Worm (Caenorhabditis elegans) whole organism, young adult: ENCODE measurements around the gene F38B7.2.

Experiments used
- F23B12.7 ChIP-seq: sonication (generic microtip); optimal IDR thresholded peaks from 2 replicates; lab custom pipeline; 2017; ENCODE audit warnings: missing genetic modification characterization, mild to moderate bottlenecking, missing compliant biosample characterization, antibody characterized with exemption, moderate library complexity; ENCODE audit not compliant: insufficient read depth
- ama-1 ChIP-seq, 3 experiments: fragments of 150-350 bp in 1 of 3; sonication (generic microtip) in 2 of 3; optimal IDR thresholded peaks; 2 replicates each; lab custom pipeline; 2014 to 2018; ENCODE audit warnings: missing biosample characterization in 2 of 3, missing genetic modification characterization in 2 of 3, missing genetic modification reagents in 2 of 3
- ets-4 ChIP-seq: fragments of 200-800 bp; sonication (Bioruptor generic); optimal IDR thresholded peaks from 2 replicates; lab custom pipeline; 2018; ENCODE audit warnings: mild to moderate bottlenecking, missing genetic modification characterization, missing compliant biosample characterization
- lin-54 ChIP-seq: fragments of 200-800 bp; sonication (Bioruptor generic); optimal IDR thresholded peaks from 2 replicates; lab custom pipeline; 2018; ENCODE audit warnings: mild to moderate bottlenecking, missing genetic modification characterization, missing compliant biosample characterization
- sdz-38 ChIP-seq: sonication (generic microtip); optimal IDR thresholded peaks from 2 replicates; lab custom pipeline; 2016; ENCODE audit warnings: missing genotype, missing genetic modification characterization, missing compliant biosample characterization
- sea-2 ChIP-seq: fragments of 200-800 bp; sonication (Bioruptor generic); IDR thresholded peaks from 2 replicates; pipeline ENCODE4 v1.3.6; 2022; ENCODE audit warnings: missing genetic modification characterization, missing compliant biosample characterization
- unc-62 ChIP-seq: fragments of 150-350 bp; optimal IDR thresholded peaks from 2 replicates; lab custom pipeline; 2014; ENCODE audit warnings: missing biosample characterization, missing genetic modification reagents, missing genetic modification characterization
- zfh-2 ChIP-seq: fragments of 200-800 bp; sonication (Bioruptor generic); conservative IDR thresholded peaks from 2 replicates; pipeline ENCODE4 v1.3.6; 2022; ENCODE audit warnings: missing genetic modification reagents, missing genetic modification characterization, missing compliant biosample characterization

DNA sequence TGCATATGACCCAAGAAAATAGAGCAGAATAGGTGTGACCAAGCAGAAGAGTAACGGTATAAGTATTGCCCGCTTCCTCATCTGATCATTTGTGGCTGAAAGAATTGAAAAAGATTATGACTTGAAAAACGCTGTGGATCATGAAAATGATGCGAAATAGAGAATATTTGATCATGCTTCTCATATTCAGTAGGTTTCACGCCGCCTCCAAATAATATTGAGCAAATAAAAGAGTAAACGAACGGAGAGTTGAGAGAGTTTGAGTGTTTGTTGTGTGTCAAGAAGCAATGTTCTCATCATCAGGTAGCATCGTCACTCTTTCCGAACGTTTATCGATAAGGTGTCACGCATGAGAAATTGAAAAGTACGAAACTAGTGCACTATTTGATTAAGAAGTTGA lies 47.5 kb upstream of the F38B7.2 start, which contains the start of gene htrl-1:
- no peak for TF ChIP-seq sdz-38 (tag; lab: Kevin White, UChicago)
- TF ChIP-seq F23B12.7 (tag; lab: Kevin White, UChicago), result no peak
- TF ChIP-seq ama-1 (optimal IDR thresholded peaks at IDR 0.05; lab: Kevin White, UChicago), result no peak
- no peak for TF ChIP-seq ama-1 (GFP tag; optimal IDR thresholded peaks at IDR 0.05; lab: Kevin White, UChicago)
- TF ChIP-seq sea-2, result no peak
- TF ChIP-seq ets-4 (GFP tag; lab: Kevin White, UChicago), result no peak
- no peak for TF ChIP-seq unc-62
- no peak for TF ChIP-seq zfh-2 (GFP tag; lab: Robert Waterston, UW)
- no peak for TF ChIP-seq lin-54 (GFP tag; lab: Kevin White, UChicago)
